Worm (Caenorhabditis elegans) whole organism, L1 larva: Measurements from ENCODE around the gene C05B5.11.

ENCODE experiments used
- C16A3.4 ChIP-seq: fragments of 150-350 bp; optimal IDR thresholded peaks from 2 replicates; lab custom pipeline; 2014; ENCODE audit warnings: missing biosample characterization, missing genetic modification characterization
- F16B12.6 ChIP-seq: fragments of 150-350 bp; optimal IDR thresholded peaks from 2 replicates; lab custom pipeline; 2014; ENCODE audit warnings: missing biosample characterization, missing genetic modification characterization
- aha-1 ChIP-seq: fragments of 150-350 bp; optimal IDR thresholded peaks from 2 replicates; lab custom pipeline; 2014; ENCODE audit warnings: missing biosample characterization, missing genetic modification characterization
- alr-1 ChIP-seq: fragments of 200-800 bp; sonication (Bioruptor generic); optimal IDR thresholded peaks from 2 replicates; lab custom pipeline; 2018; ENCODE audit warnings: borderline replicate concordance, mild to moderate bottlenecking, missing genetic modification characterization, missing compliant biosample characterization
- blmp-1 ChIP-seq: fragments of 150-350 bp; optimal IDR thresholded peaks from 2 replicates; lab custom pipeline; 2014; ENCODE audit warnings: missing biosample characterization, missing genetic modification characterization
- ceh-90 ChIP-seq: sonication (generic microtip); optimal IDR thresholded peaks from 2 replicates; lab custom pipeline; 2016; ENCODE audit warnings: missing genetic modification characterization, missing compliant biosample characterization
- dpl-1 ChIP-seq, 3 experiments: fragments of 150-350 bp in 2 of 3; sonication (generic microtip) in 1 of 3; optimal IDR thresholded peaks; 2 replicates each; lab custom pipeline; 2014 to 2017; ENCODE audit warnings: missing biosample characterization in 3 of 3, missing genetic modification characterization in 3 of 3, missing genetic modification reagents in 3 of 3
- efl-1 ChIP-seq, 4 experiments: fragments of 150-350 bp; optimal IDR thresholded peaks in 3 of 4; peaks in 1 of 4; 1 replicate in 1 of 4; 2 replicates in 3 of 4; lab custom pipeline; 2014; ENCODE audit warnings: missing biosample characterization in 2 of 4, missing genetic modification characterization in 2 of 4, missing genetic modification reagents in 2 of 4
- efl-3 ChIP-seq: fragments of 200-800 bp; sonication (Bioruptor generic); optimal IDR thresholded peaks from 2 replicates; lab custom pipeline; 2018; ENCODE audit warnings: mild to moderate bottlenecking, missing genetic modification characterization, missing compliant biosample characterization
- egl-27 ChIP-seq, 2 experiments: fragments of 150-350 bp in 1 of 2; sonication (generic microtip); optimal IDR thresholded peaks; 3 replicates each; lab custom pipeline; 2017 to 2018; ENCODE audit warnings: missing biosample characterization in 2 of 2, missing genetic modification characterization in 2 of 2, missing genetic modification reagents in 2 of 2
- ets-5 ChIP-seq: fragments of 200-800 bp; sonication (Bioruptor generic); IDR thresholded peaks from 2 replicates; pipeline ENCODE4 v1.3.6; 2022; ENCODE audit warnings: missing genetic modification characterization, missing compliant biosample characterization
- fkh-8 ChIP-seq: sonication (generic microtip); optimal IDR thresholded peaks from 2 replicates; lab custom pipeline; 2016; ENCODE audit warnings: mild to moderate bottlenecking, missing genetic modification characterization, missing compliant biosample characterization
- fos-1 ChIP-seq: fragments of 150-350 bp; optimal IDR thresholded peaks from 2 replicates; lab custom pipeline; 2014; ENCODE audit warnings: missing biosample characterization, missing genetic modification characterization
- grh-1 ChIP-seq: fragments of 200-800 bp; sonication (Bioruptor generic); IDR thresholded peaks from 2 replicates; pipeline ENCODE4 v1.3.6; 2022; ENCODE audit warnings: missing genetic modification reagents, missing genetic modification characterization, missing compliant biosample characterization
- isw-1 ChIP-seq: fragments of 200-800 bp; sonication (Bioruptor generic); IDR thresholded peaks from 2 replicates; pipeline ENCODE4 v1.3.6; 2022; ENCODE audit warnings: missing genetic modification characterization, missing compliant biosample characterization
- lin-13 ChIP-seq: fragments of 150-350 bp; optimal IDR thresholded peaks from 2 replicates; lab custom pipeline; 2014; ENCODE audit warnings: missing biosample characterization, missing genetic modification reagents, missing genetic modification characterization
- lin-14 ChIP-seq: fragments of 200-800 bp; sonication (Bioruptor generic); optimal IDR thresholded peaks from 2 replicates; lab custom pipeline; 2018; ENCODE audit warnings: mild to moderate bottlenecking, missing genetic modification characterization, moderate library complexity, missing compliant biosample characterization
- lin-35 ChIP-seq, 2 experiments: fragments of 150-350 bp; optimal IDR thresholded peaks; 2 replicates each; lab custom pipeline; 2014; ENCODE audit warnings: missing biosample characterization in 2 of 2, missing genetic modification characterization in 2 of 2, missing genetic modification reagents in 2 of 2
- lir-3 ChIP-seq: sonication (generic microtip); optimal IDR thresholded peaks from 2 replicates; lab custom pipeline; 2016; ENCODE audit warnings: mild to moderate bottlenecking, missing genetic modification characterization, moderate library complexity, missing compliant biosample characterization; ENCODE audit not compliant: poor library complexity
- lsy-2 ChIP-seq, 2 experiments: fragments of 150-350 bp; optimal IDR thresholded peaks; 2 replicates each; lab custom pipeline; 2014; ENCODE audit warnings: missing biosample characterization in 2 of 2, missing genetic modification characterization in 2 of 2
- mab-9 ChIP-seq: fragments of 200-800 bp; sonication (Bioruptor generic); IDR thresholded peaks from 2 replicates; pipeline ENCODE4 v1.3.6; 2022; ENCODE audit warnings: missing genetic modification reagents, missing genetic modification characterization, missing compliant biosample characterization
- mdl-1 ChIP-seq, 2 experiments: fragments of 150-350 bp; optimal IDR thresholded peaks; 2 replicates each; lab custom pipeline; 2014 to 2017; ENCODE audit warnings: missing biosample characterization in 2 of 2, missing genetic modification characterization in 2 of 2, inconsistent platforms in 1 of 2
- mep-1 ChIP-seq: fragments of 150-350 bp; optimal IDR thresholded peaks from 2 replicates; lab custom pipeline; 2014; ENCODE audit warnings: missing biosample characterization, missing genetic modification characterization
- nhr-12 ChIP-seq: sonication (generic microtip); optimal IDR thresholded peaks from 2 replicates; lab custom pipeline; 2017; ENCODE audit warnings: missing biosample characterization, missing genetic modification characterization
- nhr-19 ChIP-seq: fragments of 200-800 bp; sonication (Bioruptor generic); conservative IDR thresholded peaks from 2 replicates; pipeline ENCODE4 v1.3.6; 2022; ENCODE audit warnings: missing genetic modification characterization, missing compliant biosample characterization
- nhr-20 ChIP-seq: sonication (generic microtip); optimal IDR thresholded peaks from 2 replicates; lab custom pipeline; 2016; ENCODE audit warnings: mild to moderate bottlenecking, missing genetic modification characterization, missing compliant biosample characterization
- nhr-28 ChIP-seq: fragments of 150-350 bp; optimal IDR thresholded peaks from 2 replicates; lab custom pipeline; 2014; ENCODE audit warnings: missing biosample characterization, missing genetic modification characterization
- nhr-71 ChIP-seq: sonication (generic microtip); optimal IDR thresholded peaks from 2 replicates; lab custom pipeline; 2016; ENCODE audit warnings: mild to moderate bottlenecking, missing genetic modification characterization, moderate library complexity, missing compliant biosample characterization
- nhr-77 ChIP-seq: fragments of 150-350 bp; optimal IDR thresholded peaks from 2 replicates; lab custom pipeline; 2014; ENCODE audit warnings: missing biosample characterization, missing genetic modification characterization
- nhr-85 ChIP-seq: sonication (generic microtip); peaks from one replicate; lab custom pipeline; 2016; ENCODE audit warnings: missing genetic modification characterization, inconsistent platforms, missing compliant biosample characterization
- nhr-90 ChIP-seq: sonication (generic microtip); optimal IDR thresholded peaks from 2 replicates; lab custom pipeline; 2016; ENCODE audit warnings: mild to moderate bottlenecking, missing genetic modification characterization, missing compliant biosample characterization; ENCODE audit not compliant: poor library complexity
- skn-1 ChIP-seq: fragments of 150-350 bp; optimal IDR thresholded peaks from 2 replicates; lab custom pipeline; 2014; ENCODE audit warnings: missing biosample characterization, missing genetic modification characterization
- snu-23 ChIP-seq: sonication (generic microtip); optimal IDR thresholded peaks from 2 replicates; lab custom pipeline; 2016; ENCODE audit warnings: missing genetic modification characterization, missing compliant biosample characterization
- sptf-1 ChIP-seq: fragments of 150-350 bp; optimal IDR thresholded peaks from 2 replicates; lab custom pipeline; 2014; ENCODE audit warnings: missing biosample characterization, missing genetic modification characterization
- swsn-7 ChIP-seq: sonication (generic microtip); optimal IDR thresholded peaks from 2 replicates; lab custom pipeline; 2016; ENCODE audit warnings: missing genetic modification characterization, missing compliant biosample characterization
- tbx-2 ChIP-seq: sonication (generic microtip); optimal IDR thresholded peaks from 2 replicates; lab custom pipeline; 2016; ENCODE audit warnings: missing genetic modification characterization, missing compliant biosample characterization
- tlp-1 ChIP-seq: fragments of 150-350 bp; optimal IDR thresholded peaks from 2 replicates; lab custom pipeline; 2014; ENCODE audit warnings: missing biosample characterization, missing genetic modification characterization
- unc-62 ChIP-seq: fragments of 150-350 bp; optimal IDR thresholded peaks from 2 replicates; lab custom pipeline; 2014; ENCODE audit warnings: missing biosample characterization, missing genetic modification reagents, missing genetic modification characterization
- unc-86 ChIP-seq: sonication (generic microtip); optimal IDR thresholded peaks from 2 replicates; lab custom pipeline; 2016; ENCODE audit warnings: missing genetic modification characterization, missing compliant biosample characterization
- vab-15 ChIP-seq: sonication (generic microtip); optimal IDR thresholded peaks from 2 replicates; lab custom pipeline; 2017; ENCODE audit warnings: missing genotype, mild to moderate bottlenecking, missing genetic modification characterization, missing compliant biosample characterization
- xbp-1 ChIP-seq: sonication (generic microtip); optimal IDR thresholded peaks from 2 replicates; lab custom pipeline; 2016; ENCODE audit warnings: missing genetic modification characterization, missing compliant biosample characterization
- ztf-11 ChIP-seq, 2 experiments: sonication (generic microtip); optimal IDR thresholded peaks; 2 replicates each; lab custom pipeline; 2016 to 2017; ENCODE audit warnings: missing genetic modification characterization in 2 of 2, missing biosample characterization in 1 of 2, missing compliant biosample characterization in 1 of 2
- ztf-4 ChIP-seq: fragments of 150-350 bp; optimal IDR thresholded peaks from 2 replicates; lab custom pipeline; 2014; ENCODE audit warnings: missing biosample characterization, missing genetic modification characterization

C05B5.11 gene

DNA sequence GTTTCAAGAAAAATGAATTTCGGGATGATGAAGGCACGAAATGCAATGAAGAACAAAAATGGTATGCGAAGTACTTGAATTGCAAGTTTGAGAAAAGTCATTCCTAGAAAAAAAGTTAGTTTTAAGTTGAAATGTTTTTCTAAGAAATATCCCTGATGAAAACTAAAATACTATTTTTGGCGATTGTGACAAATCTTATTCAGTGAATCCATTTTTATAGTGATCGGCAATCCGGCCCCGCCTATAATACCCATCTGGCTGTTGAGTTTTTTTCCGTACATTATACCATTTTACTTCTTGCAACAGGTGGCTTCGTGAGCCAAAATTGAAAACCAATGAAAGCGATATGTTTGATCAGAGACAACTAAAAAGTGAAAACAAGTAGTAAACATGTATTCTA is 5.1 kb upstream of the C05B5.11 start, which contains the start of gene C05B5.17:
TSS of gene C05B5.17 (minus strand) at position 101 of the 400 bp plus-strand sequence.
- TF ChIP-seq swsn-7 (tag; lab: Kevin White, UChicago): no peak
- TF ChIP-seq aha-1 (tag; lab: Kevin White, UChicago): no peak
- no peak for TF ChIP-seq isw-1 (GFP tag; lab: Robert Waterston, UW)
- TF ChIP-seq ets-5 (GFP tag; lab: Robert Waterston, UW): no peak
- no peak for TF ChIP-seq nhr-28
- no peak for TF ChIP-seq fkh-8 (tag; lab: Kevin White, UChicago)

DNA sequence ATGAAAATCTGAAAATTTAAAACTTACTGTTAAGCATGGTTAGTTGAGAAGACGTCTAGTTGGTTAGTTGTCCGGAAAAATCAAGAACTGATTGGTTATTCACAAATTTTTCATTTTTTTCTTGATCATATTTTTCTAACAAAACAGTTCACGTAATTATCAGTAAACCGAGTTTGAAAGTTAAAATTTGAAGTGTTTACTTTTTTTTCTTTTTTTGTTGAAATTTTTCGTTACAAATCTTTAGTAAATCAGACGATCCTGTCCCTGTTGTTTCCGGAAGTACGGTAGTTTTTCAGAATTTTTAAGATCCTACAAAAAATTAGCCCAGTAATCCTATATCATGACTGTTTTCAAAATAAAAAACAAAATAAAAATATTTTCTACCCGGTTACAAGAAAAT is 3.9 kb upstream of the C05B5.11 start, which contains the start of gene C05B5.2:
TSS of gene C05B5.2 (minus strand) at position 101 of the 400 bp plus-strand sequence.
- TF ChIP-seq lsy-2 (tag; optimal IDR thresholded peaks at IDR 0.05; lab: Kevin White, UChicago) (no peak), skn-1 (tag; lab: Kevin White, UChicago) (no peak), mdl-1 (tag; optimal IDR thresholded peaks at IDR 0.05; lab: Kevin White, UChicago) (no peak), swsn-7 (tag; lab: Kevin White, UChicago) (no peak), ztf-11 (tag; optimal IDR thresholded peaks at IDR 0.05; lab: Kevin White, UChicago) (no peak)

DNA sequence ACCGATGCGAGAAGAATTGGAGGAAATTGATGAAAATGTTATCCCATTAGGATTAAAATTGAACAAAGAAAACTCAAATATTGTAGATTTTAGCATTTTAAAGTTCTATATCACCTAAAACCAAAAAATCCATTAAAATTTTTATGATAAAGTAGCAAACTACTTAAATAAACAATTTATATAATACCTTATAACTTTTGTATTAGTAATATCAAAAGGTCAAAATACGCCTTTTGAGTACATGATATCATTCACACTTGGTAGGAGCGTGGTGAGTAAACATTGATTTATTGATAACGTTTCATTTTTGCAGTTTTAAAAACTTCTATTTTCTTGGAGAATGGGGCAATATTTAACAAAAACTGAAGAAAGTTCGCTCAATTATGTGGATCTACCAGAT is 3.3 kb upstream of the C05B5.11 start, which contains the start of gene C05B5.5:
TSS of gene C05B5.5 (plus strand) at position 301 of the 400 bp plus-strand sequence.
- no peak for TF ChIP-seq nhr-77 (tag; lab: Kevin White, UChicago)
- TF ChIP-seq F16B12.6: no peak
- no peak for TF ChIP-seq nhr-90 (tag; lab: Kevin White, UChicago)
- TF ChIP-seq tbx-2 (tag; lab: Kevin White, UChicago): no peak
- TF ChIP-seq unc-62 (GFP tag; lab: Kevin White, UChicago): no peak
- TF ChIP-seq xbp-1 (tag; lab: Kevin White, UChicago): no peak
- no peak for TF ChIP-seq mdl-1 (tag; optimal IDR thresholded peaks at IDR 0.05; lab: Kevin White, UChicago)
- no peak for TF ChIP-seq ceh-90
- no peak for TF ChIP-seq fos-1 (tag; lab: Kevin White, UChicago)
- no peak for TF ChIP-seq mab-9
- TF ChIP-seq nhr-12: no peak
- no peak for TF ChIP-seq lin-35 (GFP tag; optimal IDR thresholded peaks at IDR 0.05; lab: Kevin White, UChicago)

DNA sequence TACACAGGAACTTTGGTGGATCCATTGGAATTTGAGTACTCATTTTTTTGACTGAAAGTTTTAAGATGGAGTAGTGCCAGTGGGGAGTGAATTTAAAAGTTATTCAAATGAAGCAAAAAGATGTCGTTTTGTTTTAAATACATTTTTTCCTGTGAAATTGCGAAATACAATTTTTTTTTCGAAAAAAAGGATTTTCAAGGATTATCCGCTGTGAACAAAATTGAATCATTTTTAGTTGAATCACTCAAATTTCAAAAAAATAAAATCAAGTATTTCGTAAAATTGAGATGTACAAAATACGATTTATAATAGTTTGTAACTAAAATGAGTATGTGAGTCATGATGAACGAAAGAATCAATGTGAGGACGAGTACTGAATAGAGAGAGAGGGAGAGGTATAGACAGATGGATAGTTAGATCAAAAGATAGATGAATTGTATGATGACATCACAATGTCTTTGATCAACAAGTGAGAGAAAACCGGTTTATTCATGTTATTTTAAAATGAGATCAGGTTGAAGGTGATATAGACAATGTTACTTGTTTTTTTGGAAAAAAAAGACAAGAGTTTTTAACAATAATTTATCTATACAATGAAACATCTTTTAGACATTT is 2.5 kb downstream of the C05B5.11 start, which contains the start of gene C05B5.8:
TSS of gene C05B5.8 (minus strand) at position 51 of the 615 bp plus-strand sequence.
- TF ChIP-seq lir-3 (tag; lab: Kevin White, UChicago) (peak; percentile 20), tbx-2 (tag; lab: Kevin White, UChicago) (no peak), xbp-1 (tag; lab: Kevin White, UChicago) (no peak), mep-1 (tag; lab: Kevin White, UChicago) (peak; percentile 13), dpl-1 (GFP tag; optimal IDR thresholded peaks at IDR 0.05; lab: Kevin White, UChicago) (peak in 2 of 3 experiments; percentile 8 to 10), snu-23 (GFP tag; lab: Kevin White, UChicago) (peak; percentile 74), aha-1 (tag; lab: Kevin White, UChicago) (no peak), fkh-8 (tag; lab: Kevin White, UChicago) (no peak), fos-1 (tag; lab: Kevin White, UChicago) (no peak), lsy-2 (tag; optimal IDR thresholded peaks at IDR 0.05; lab: Kevin White, UChicago) (peak; percentile 12 to 53), alr-1 (tag; lab: Kevin White, UChicago) (no peak), nhr-20 (tag; lab: Kevin White, UChicago) (peak; percentile 71), grh-1 (GFP tag; lab: Robert Waterston, UW) (peak; percentile 97), tlp-1 (tag; lab: Kevin White, UChicago) (no peak), C16A3.4 (tag; lab: Kevin White, UChicago) (peak; percentile 34), nhr-71 (peak; percentile 73), skn-1 (tag; lab: Kevin White, UChicago) (no peak), efl-3 (GFP tag; lab: Kevin White, UChicago) (no peak), nhr-19 (peak; percentile 44), efl-1 (optimal IDR thresholded peaks at IDR 0.05; lab: Kevin White, UChicago) (peak in 1 of 2 experiments; percentile 28), efl-1 (GFP tag; optimal IDR thresholded peaks at IDR 0.05 in 1 of 2; lab: Kevin White, UChicago) (peak in 1 of 2 experiments; percentile 59), ztf-4 (no peak), sptf-1 (no peak), lin-14 (GFP tag; lab: Kevin White, UChicago) (peak; percentile 86), egl-27 (tag; optimal IDR thresholded peaks at IDR 0.05; lab: Kevin White, UChicago) (no peak), nhr-85 (tag; lab: Kevin White, UChicago) (peak; percentile 97), vab-15 (peak; percentile 49), unc-86 (tag; lab: Kevin White, UChicago) (no peak), nhr-90 (tag; lab: Kevin White, UChicago) (peak; percentile 57), lin-13 (GFP tag; lab: Kevin White, UChicago) (no peak), blmp-1 (tag; lab: Kevin White, UChicago) (peak; percentile 46), ztf-11 (tag; optimal IDR thresholded peaks at IDR 0.05; lab: Kevin White, UChicago) (no peak), lin-35 (GFP tag; optimal IDR thresholded peaks at IDR 0.05; lab: Kevin White, UChicago) (peak in 1 of 2 experiments; percentile 31)
